Fruit fly (Drosophila melanogaster) whole organism, embryonic: ENCODE data around the gene CG32301.

ENCODE experiments used
- Ada2b ChIP-seq: fragments of 200-800 bp; sonication (Bioruptor generic); IDR thresholded peaks from 2 replicates; pipeline ENCODE4 v1.3.6; 2022; ENCODE audit warnings: missing biosample characterization, missing genetic modification characterization
- Asciz ChIP-seq: fragments of 200-800 bp; sonication (Bioruptor generic); optimal IDR thresholded peaks from 2 replicates; lab custom pipeline; 2017; ENCODE audit warnings: missing biosample characterization, mild to moderate bottlenecking, missing genetic modification characterization, missing genetic modification reagents
- Atf-2 ChIP-seq: fragments of 200-800 bp; sonication (Bioruptor generic); optimal IDR thresholded peaks from 2 replicates; lab custom pipeline; 2016; ENCODE audit warnings: missing biosample characterization, missing genetic modification characterization
- CG10565 ChIP-seq: fragments of 200-800 bp; sonication (Bioruptor generic); optimal IDR thresholded peaks from 3 replicates; lab custom pipeline; 2016; ENCODE audit warnings: missing biosample characterization, mild to moderate bottlenecking, missing genetic modification characterization
- CG10654 ChIP-seq: fragments of 200-800 bp; sonication (Bioruptor generic); optimal IDR thresholded peaks from 2 replicates; lab custom pipeline; 2016; ENCODE audit warnings: missing biosample characterization, missing genetic modification characterization
- CG10979 ChIP-seq: fragments of 200-800 bp; sonication (Bioruptor generic); optimal IDR thresholded peaks from 2 replicates; lab custom pipeline; 2018; ENCODE audit warnings: missing biosample characterization, mild to moderate bottlenecking, missing genetic modification characterization, moderate library complexity
- CG14860 ChIP-seq: fragments of 200-800 bp; sonication (Bioruptor generic); IDR thresholded peaks from 3 replicates; pipeline ENCODE4 v1.3.6; 2022; ENCODE audit warnings: missing biosample characterization, missing genetic modification characterization; ENCODE audit not compliant: partially characterized antibody
- CG15011 ChIP-seq: fragments of 200-800 bp; sonication (Bioruptor generic); optimal IDR thresholded peaks from 3 replicates; lab custom pipeline; 2018; ENCODE audit warnings: missing biosample characterization, mild to moderate bottlenecking, missing genetic modification characterization
- CG16813 ChIP-seq: fragments of 200-800 bp; sonication (Bioruptor generic); IDR thresholded peaks from 3 replicates; pipeline ENCODE4 v1.3.6; 2022; ENCODE audit warnings: missing biosample characterization, missing genetic modification characterization; ENCODE audit not compliant: partially characterized antibody
- CG31441 ChIP-seq: fragments of 200-800 bp; sonication (Bioruptor generic); IDR thresholded peaks from 2 replicates; pipeline ENCODE4 v1.3.6; 2022; ENCODE audit warnings: missing biosample characterization, missing genetic modification characterization
- CG32767 ChIP-seq: fragments of 200-800 bp; sonication (Bioruptor generic); IDR thresholded peaks from 2 replicates; pipeline ENCODE4 v1.3.6; 2022; ENCODE audit warnings: missing biosample characterization, missing genetic modification characterization
- CG33213 ChIP-seq: fragments of 200-800 bp; sonication (Bioruptor generic); optimal IDR thresholded peaks from 3 replicates; lab custom pipeline; 2016; ENCODE audit warnings: missing biosample characterization, missing genetic modification characterization
- CG34422 ChIP-seq: fragments of 200-800 bp; sonication (Bioruptor generic); IDR thresholded peaks from 3 replicates; pipeline ENCODE4 v1.3.6; 2022; ENCODE audit warnings: missing biosample characterization, missing genetic modification characterization
- CG7372 ChIP-seq: fragments of 200-800 bp; sonication (Bioruptor generic); IDR thresholded peaks from 2 replicates; pipeline ENCODE4 v1.3.6; 2022; ENCODE audit warnings: missing biosample characterization, missing genetic modification characterization
- CG7786 ChIP-seq: fragments of 200-800 bp; sonication (Bioruptor generic); optimal IDR thresholded peaks from 2 replicates; lab custom pipeline; 2016; ENCODE audit warnings: missing biosample characterization, missing genetic modification characterization
- CG7928 ChIP-seq: fragments of 200-800 bp; sonication (Bioruptor generic); optimal IDR thresholded peaks from 2 replicates; lab custom pipeline; 2017; ENCODE audit warnings: missing biosample characterization, mild to moderate bottlenecking, missing genetic modification characterization
- CG7963 ChIP-seq: fragments of 200-800 bp; sonication (Bioruptor generic); IDR thresholded peaks from 3 replicates; pipeline ENCODE4 v1.3.6; 2022; ENCODE audit warnings: missing biosample characterization, missing genetic modification characterization; ENCODE audit not compliant: partially characterized antibody
- CG8089 ChIP-seq: fragments of 200-800 bp; sonication (Bioruptor generic); optimal IDR thresholded peaks from 3 replicates; lab custom pipeline; 2016; ENCODE audit warnings: missing biosample characterization, missing genetic modification characterization
- CG9609 ChIP-seq: fragments of 200-800 bp; sonication (Bioruptor generic); optimal IDR thresholded peaks from 3 replicates; lab custom pipeline; 2016; ENCODE audit warnings: missing biosample characterization, missing genetic modification characterization
- D19A ChIP-seq: fragments of 200-800 bp; optimal IDR thresholded peaks from 3 replicates; lab custom pipeline; 2019; ENCODE audit warnings: missing biosample characterization, mild to moderate bottlenecking, missing genetic modification characterization, moderate library complexity
- Eip74EF ChIP-seq, 2 experiments: fragments of 200-800 bp in 1 of 2; fragments of >200 bp in 1 of 2; sonication (Bioruptor generic) in 1 of 2; optimal IDR thresholded peaks; 2 replicates each; lab custom pipeline; 2017 to 2019; ENCODE audit warnings: missing biosample characterization in 2 of 2, missing genetic modification characterization in 2 of 2, mild to moderate bottlenecking in 1 of 2, moderate library complexity in 1 of 2
- Ets65A ChIP-seq: fragments of 200-800 bp; sonication (Bioruptor generic); peaks from one replicate; lab custom pipeline; 2016; ENCODE audit warnings: missing biosample characterization, missing genetic modification characterization
- Gug ChIP-seq: fragments of 200-800 bp; sonication (Bioruptor generic); IDR thresholded peaks from 4 replicates; pipeline ENCODE4 v1.3.6; 2022; ENCODE audit warnings: missing biosample characterization, missing genetic modification characterization
- H2.0 ChIP-seq: fragments of 200-800 bp; sonication (Bioruptor generic); IDR thresholded peaks from 2 replicates; pipeline ENCODE4 v1.3.6; 2022; ENCODE audit warnings: missing biosample characterization, missing genetic modification characterization
- Taf1 ChIP-seq: fragments of 200-800 bp; sonication (Bioruptor generic); IDR thresholded peaks from 2 replicates; pipeline ENCODE4 v1.3.6; 2022; ENCODE audit warnings: missing biosample characterization, missing genetic modification characterization
- Xrp1 ChIP-seq: fragments of 200-800 bp; sonication (Bioruptor generic); IDR thresholded peaks from 2 replicates; pipeline ENCODE4 v1.3.6; 2022; ENCODE audit warnings: missing biosample characterization, missing genetic modification characterization
- amos ChIP-seq: fragments of 200-800 bp; sonication (Bioruptor generic); IDR thresholded peaks from 2 replicates; pipeline ENCODE4 v1.3.6; 2022; ENCODE audit warnings: missing biosample characterization, missing genetic modification characterization; ENCODE audit not compliant: partially characterized antibody
- chinmo ChIP-seq: fragments of 200-800 bp; sonication (Bioruptor generic); IDR thresholded peaks from 4 replicates; pipeline ENCODE4 v1.3.6; 2022; ENCODE audit warnings: missing biosample characterization, missing genetic modification characterization; ENCODE audit not compliant: partially characterized antibody
- ci ChIP-seq: fragments of 200-800 bp; sonication (Bioruptor generic); IDR thresholded peaks from 3 replicates; pipeline ENCODE4 v1.3.6; 2022; ENCODE audit warnings: missing biosample characterization, missing genetic modification characterization
- corto ChIP-seq: fragments of 200-800 bp; sonication (Bioruptor generic); optimal IDR thresholded peaks from 2 replicates; lab custom pipeline; 2016; ENCODE audit warnings: missing biosample characterization, mild to moderate bottlenecking, missing genetic modification characterization, moderate library complexity
- crol ChIP-seq: fragments of 200-800 bp; sonication (Bioruptor generic); IDR thresholded peaks from 2 replicates; pipeline ENCODE4 v1.3.6; 2022; ENCODE audit warnings: missing biosample characterization, missing genetic modification characterization
- fu2 ChIP-seq: fragments of 200-800 bp; sonication (Bioruptor generic); optimal IDR thresholded peaks from 2 replicates; lab custom pipeline; 2016; ENCODE audit warnings: missing biosample characterization, missing genetic modification characterization
- gfzf ChIP-seq: fragments of 200-800 bp; sonication (Bioruptor generic); optimal IDR thresholded peaks from 2 replicates; lab custom pipeline; 2016; ENCODE audit warnings: missing biosample characterization, mild to moderate bottlenecking, missing genetic modification characterization, moderate library complexity
- kah ChIP-seq: fragments of 200-800 bp; sonication (Bioruptor generic); optimal IDR thresholded peaks from 2 replicates; lab custom pipeline; 2018; ENCODE audit warnings: missing biosample characterization, mild to moderate bottlenecking, missing genetic modification characterization
- lbe ChIP-seq: fragments of 200-800 bp; sonication (Bioruptor generic); optimal IDR thresholded peaks from 2 replicates; lab custom pipeline; 2016; ENCODE audit warnings: missing biosample characterization, mild to moderate bottlenecking, missing genetic modification characterization
- nerfin-1 ChIP-seq: fragments of 200-800 bp; sonication (Bioruptor generic); optimal IDR thresholded peaks from 3 replicates; lab custom pipeline; 2019; ENCODE audit warnings: missing biosample characterization, mild to moderate bottlenecking, missing genetic modification characterization, moderate library complexity
- nerfin-2 ChIP-seq: fragments of 200-800 bp; sonication (Bioruptor generic); IDR thresholded peaks from 2 replicates; pipeline ENCODE4 v1.3.6; 2022; ENCODE audit warnings: missing biosample characterization, missing genetic modification characterization; ENCODE audit not compliant: partially characterized antibody
- pita ChIP-seq: fragments of 200-800 bp; sonication (Bioruptor generic); optimal IDR thresholded peaks from 2 replicates; lab custom pipeline; 2017; ENCODE audit warnings: missing biosample characterization, mild to moderate bottlenecking, missing genetic modification characterization
- psq ChIP-seq: fragments of 200-800 bp; sonication (Bioruptor generic); optimal IDR thresholded peaks from 2 replicates; lab custom pipeline; 2017; ENCODE audit warnings: missing biosample characterization, missing genetic modification characterization
- ro ChIP-seq: fragments of 200-800 bp; sonication (Bioruptor generic); IDR thresholded peaks from 2 replicates; pipeline ENCODE4 v1.3.6; 2022; ENCODE audit warnings: missing biosample characterization, missing genetic modification characterization
- row ChIP-seq: fragments of 200-800 bp; sonication (Bioruptor generic); IDR thresholded peaks from 3 replicates; pipeline ENCODE4 v1.3.6; 2022; ENCODE audit warnings: missing biosample characterization, missing genetic modification characterization
- scrt ChIP-seq: fragments of 200-800 bp; sonication (Bioruptor generic); optimal IDR thresholded peaks from 2 replicates; lab custom pipeline; 2018; ENCODE audit warnings: missing biosample characterization, mild to moderate bottlenecking, missing genetic modification characterization, moderate library complexity
- sens ChIP-seq: fragments of 200-800 bp; sonication (Bioruptor generic); peaks from one replicate; lab custom pipeline; 2016; ENCODE audit warnings: missing biosample characterization, missing genetic modification characterization
- sr ChIP-seq: fragments of 200-800 bp; sonication (Bioruptor generic); IDR thresholded peaks from 3 replicates; pipeline ENCODE4 v1.3.6; 2022; ENCODE audit warnings: missing biosample characterization, missing genetic modification characterization
- ssp ChIP-seq: fragments of 200-800 bp; sonication (Bioruptor generic); IDR thresholded peaks from 2 replicates; pipeline ENCODE4 v1.3.6; 2022; ENCODE audit warnings: missing biosample characterization, missing genetic modification characterization
- stc ChIP-seq: fragments of 200-800 bp; sonication (Bioruptor generic); IDR thresholded peaks from 2 replicates; pipeline ENCODE4 v1.3.6; 2022; ENCODE audit warnings: missing biosample characterization, missing genetic modification characterization
- z ChIP-seq: fragments of 200-800 bp; sonication (Bioruptor generic); IDR thresholded peaks from 3 replicates; pipeline ENCODE4 v1.3.6; 2022; ENCODE audit warnings: missing biosample characterization, missing genetic modification characterization

Gene CG32301

DNA sequence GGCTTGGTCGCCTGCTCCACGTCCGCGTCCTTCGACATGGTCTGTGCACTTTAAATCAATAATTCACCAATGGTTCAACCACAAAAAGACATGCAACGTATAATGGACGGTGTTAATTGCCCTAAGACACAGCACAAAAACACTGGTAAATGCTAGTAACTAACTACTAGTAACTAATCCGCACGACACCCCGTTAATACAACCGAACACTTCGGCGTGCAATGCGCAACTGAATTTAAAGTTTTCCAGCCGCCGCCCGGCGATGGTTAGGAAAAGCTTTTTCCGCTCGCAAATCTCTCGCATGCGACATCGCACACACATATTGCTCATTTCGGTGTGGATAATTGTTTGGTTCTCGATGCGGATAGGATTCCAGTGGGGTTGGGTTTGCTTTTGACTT, 11.5 kb downstream of the CG32301 start (continued):
- TF ChIP-seq ro (GFP tag; lab: Robert Waterston, UW) (no peak), Asciz (GFP tag; lab: Kevin White, UChicago) (no peak), CG33213 (GFP tag; lab: Kevin White, UChicago) (no peak)

DNA sequence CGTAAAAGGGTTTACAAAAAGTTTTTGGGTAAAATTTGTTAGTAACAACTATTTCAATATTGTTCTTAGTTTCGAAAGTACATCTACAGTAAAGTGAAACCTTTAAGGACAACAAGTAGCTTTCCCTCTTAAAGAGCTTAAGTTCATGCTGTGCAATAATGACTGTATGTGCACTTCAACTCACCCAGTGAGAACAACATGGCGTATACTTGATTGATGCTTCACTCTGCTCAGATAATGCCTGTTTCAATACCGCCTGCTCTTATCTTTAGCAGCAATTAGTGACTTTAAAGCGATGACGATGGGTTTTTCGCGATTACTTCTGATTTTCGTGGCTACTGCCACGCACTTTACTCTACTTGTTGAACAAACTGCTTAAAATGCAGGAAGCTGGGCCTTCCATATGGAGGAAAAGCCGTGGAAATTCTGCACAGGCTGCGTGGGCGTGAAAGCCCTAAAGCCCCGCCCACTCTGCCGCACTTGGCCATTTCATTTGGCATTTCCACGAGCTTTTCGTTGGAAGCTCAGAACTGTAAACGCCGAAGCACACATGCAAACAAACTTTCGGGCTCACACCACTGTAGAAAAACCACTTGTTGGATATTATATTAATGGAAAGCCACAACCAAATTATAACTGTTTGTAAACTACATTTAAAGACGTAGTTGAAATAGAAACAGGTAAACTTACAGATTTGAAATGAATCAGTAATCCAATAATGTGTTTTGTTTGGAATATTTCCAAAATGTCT, 12.3 kb downstream of the CG32301 start:
- TF ChIP-seq Ets65A (GFP tag; lab: Kevin White, UChicago) (peak; percentile 4), kah (GFP tag; lab: Kevin White, UChicago) (peak; percentile 82), sr (peak; percentile 91), scrt (peak; percentile 87), gfzf (GFP tag; lab: Kevin White, UChicago) (no peak), CG7372 (GFP tag; lab: Robert Waterston, UW) (peak; percentile 29; the same call in 1 of the 2 replicates), chinmo (GFP tag; lab: Robert Waterston, UW) (0 out of 4 replicates have a peak, but pooled peaks have one; percentile 5), ci (0 out of 3 replicates have a peak, but pooled peaks have one; percentile 28), CG31441 (GFP tag; lab: Robert Waterston, UW) (no peak), nerfin-2 (GFP tag; lab: Robert Waterston, UW) (no peak), CG10979 (tag; lab: Kevin White, UChicago) (no peak), CG7963 (0 out of 3 replicates have a peak, but pooled peaks have one; percentile 38), CG10565 (GFP tag; lab: Kevin White, UChicago) (no peak), pita (GFP tag; lab: Kevin White, UChicago) (no peak), Atf-2 (no peak)

DNA sequence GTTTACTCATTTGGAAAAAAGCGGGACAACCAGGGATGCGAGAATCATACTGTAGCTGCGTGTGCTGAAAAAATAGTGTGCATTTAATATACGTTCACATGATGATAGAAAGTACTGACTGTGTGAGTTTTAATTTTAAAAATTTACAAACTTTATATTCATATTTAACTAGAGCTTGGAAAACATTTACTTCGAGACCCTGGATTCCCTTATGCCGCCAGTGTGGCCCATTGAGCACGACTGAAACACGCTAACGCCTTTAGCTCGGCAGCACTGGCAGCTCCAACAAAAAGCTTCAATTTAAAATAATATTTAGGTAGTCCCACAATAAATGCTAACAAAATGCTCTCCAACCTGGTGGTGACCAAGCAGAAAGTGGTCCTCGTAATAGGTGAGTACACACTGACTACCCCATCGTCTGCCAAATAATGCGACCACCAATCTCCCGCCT, 13.2 kb downstream of the CG32301 start, which contains the start of the genes CG1275 and Elp5:
CG1275 (minus strand) TSS at position 12 of the 451 bp plus-strand sequence.
Elp5 (plus strand) TSS at position 45 of the 451 bp plus-strand sequence.
- TF ChIP-seq Eip74EF (GFP tag; optimal IDR thresholded peaks at IDR 0.05; lab: Kevin White, UChicago) (peak in 1 of 2 experiments; percentile 95), Taf1 (GFP tag; lab: Robert Waterston, UW) (peak; percentile 99), stc (peak; percentile 99), H2.0 (GFP tag; lab: Robert Waterston, UW) (peak; percentile 99), ssp (GFP tag; lab: Robert Waterston, UW) (peak; percentile 95), psq (peak; percentile 91), CG14860 (GFP tag; lab: Robert Waterston, UW) (no peak), crol (GFP tag; lab: Robert Waterston, UW) (peak; percentile 84), row (GFP tag; lab: Robert Waterston, UW) (peak; percentile 99), CG7786 (GFP tag; lab: Kevin White, UChicago) (peak; percentile 97), nerfin-1 (peak; percentile 97), CG8089 (GFP tag; lab: Kevin White, UChicago) (peak; percentile 94), Xrp1 (GFP tag; lab: Robert Waterston, UW) (peak; percentile 99), CG32767 (GFP tag; lab: Robert Waterston, UW) (peak; percentile 99), CG15011 (peak; percentile 91), corto (GFP tag; lab: Kevin White, UChicago) (peak; percentile 96), amos (GFP tag; lab: Robert Waterston, UW) (peak; percentile 27; the same call in 1 of the 2 replicates), Ada2b (GFP tag; lab: Robert Waterston, UW) (peak; percentile 99), z (GFP tag; lab: Robert Waterston, UW) (peak; percentile 86), CG34422 (GFP tag; lab: Robert Waterston, UW) (peak; percentile 100), lbe (GFP tag; lab: Kevin White, UChicago) (peak; percentile 98), Gug (GFP tag; lab: Robert Waterston, UW) (peak; percentile 99), CG7928 (GFP tag; lab: Kevin White, UChicago) (peak; percentile 98), fu2 (peak; percentile 95), CG16813 (no peak), CG9609 (GFP tag; lab: Kevin White, UChicago) (peak; percentile 96), D19A (tag; lab: Kevin White, UChicago) (peak; percentile 90), CG10654 (GFP tag; lab: Kevin White, UChicago) (peak; percentile 93), sens (GFP tag; lab: Kevin White, UChicago) (peak; percentile 98)
